Fruit fly (Drosophila melanogaster) whole organism, embryonic: ENCODE measurements around the gene CG13829.

Experiments used
- Atf3 ChIP-seq: fragments of 200-800 bp; sonication (Bioruptor generic); optimal IDR thresholded peaks from 3 replicates; lab custom pipeline; 2016; ENCODE audit warnings: missing biosample characterization, missing genetic modification characterization
- BEAF-32 ChIP-seq: fragments of 200-800 bp; sonication (Bioruptor generic); optimal IDR thresholded peaks from 3 replicates; lab custom pipeline; 2017; ENCODE audit warnings: missing biosample characterization, missing genetic modification characterization, mild to moderate bottlenecking, moderate library complexity, missing genetic modification reagents
- CG10462 ChIP-seq: fragments of 200-800 bp; sonication (Bioruptor generic); optimal IDR thresholded peaks from 2 replicates; lab custom pipeline; 2016; ENCODE audit warnings: missing biosample characterization, missing genetic modification characterization
- CG11398 ChIP-seq: fragments of 200-800 bp; sonication (Bioruptor generic); optimal IDR thresholded peaks from 2 replicates; lab custom pipeline; 2016; ENCODE audit warnings: missing biosample characterization, missing genetic modification characterization
- CG11696 ChIP-seq: fragments of 200-800 bp; sonication (Bioruptor generic); IDR thresholded peaks from 2 replicates; pipeline ENCODE4 v1.3.6; 2022; ENCODE audit warnings: missing biosample characterization, missing genetic modification characterization
- CG12104 ChIP-seq: fragments of 200-800 bp; sonication (Bioruptor generic); optimal IDR thresholded peaks from 3 replicates; lab custom pipeline; 2016; ENCODE audit warnings: missing biosample characterization, missing genetic modification characterization
- CG12236 ChIP-seq: fragments of 200-800 bp; sonication (Bioruptor generic); optimal IDR thresholded peaks from 2 replicates; lab custom pipeline; 2016; ENCODE audit warnings: missing biosample characterization, missing genetic modification characterization
- CG12659 ChIP-seq: fragments of 200-800 bp; sonication (Bioruptor generic); optimal IDR thresholded peaks from 3 replicates; lab custom pipeline; 2017; ENCODE audit warnings: mild to moderate bottlenecking, missing biosample characterization, missing genetic modification reagents, missing genetic modification characterization
- CG12744 ChIP-seq: fragments of 200-800 bp; sonication (Bioruptor generic); optimal IDR thresholded peaks from 2 replicates; lab custom pipeline; 2016; ENCODE audit warnings: missing biosample characterization, missing genetic modification characterization
- CG14441 ChIP-seq: fragments of 200-800 bp; sonication (Bioruptor generic); IDR thresholded peaks from 2 replicates; pipeline ENCODE4 v1.3.6; 2022; ENCODE audit warnings: missing biosample characterization, missing genetic modification characterization
- CG14667 ChIP-seq: fragments of 200-800 bp; sonication (Bioruptor generic); IDR thresholded peaks from 2 replicates; pipeline ENCODE4 v1.3.6; 2022; ENCODE audit warnings: missing biosample characterization, missing genetic modification characterization
- CG1603 ChIP-seq: fragments of 200-800 bp; sonication (Bioruptor generic); optimal IDR thresholded peaks from 2 replicates; lab custom pipeline; 2019; ENCODE audit warnings: missing biosample characterization, mild to moderate bottlenecking, missing genetic modification characterization, moderate library complexity
- CG1647 ChIP-seq: fragments of 200-800 bp; sonication (Bioruptor generic); optimal IDR thresholded peaks from 3 replicates; lab custom pipeline; 2016; ENCODE audit warnings: missing biosample characterization, missing genetic modification characterization
- CG17568 ChIP-seq: fragments of 200-800 bp; sonication (Bioruptor generic); optimal IDR thresholded peaks from 2 replicates; lab custom pipeline; 2018; ENCODE audit warnings: missing biosample characterization, mild to moderate bottlenecking, missing genetic modification characterization, moderate library complexity
- CG18476 ChIP-seq: fragments of 200-800 bp; sonication (Bioruptor generic); optimal IDR thresholded peaks from 2 replicates; lab custom pipeline; 2016; ENCODE audit warnings: missing biosample characterization, mild to moderate bottlenecking, missing genetic modification characterization
- CG30020 ChIP-seq: fragments of 200-800 bp; optimal IDR thresholded peaks from 2 replicates; lab custom pipeline; 2019; ENCODE audit warnings: missing biosample characterization, mild to moderate bottlenecking, missing genetic modification characterization, moderate library complexity
- CG3847 ChIP-seq: fragments of 200-800 bp; sonication (Bioruptor generic); IDR thresholded peaks from 2 replicates; pipeline ENCODE4 v1.3.6; 2022; ENCODE audit warnings: missing biosample characterization, missing genetic modification characterization
- CG3995 ChIP-seq: fragments of 200-800 bp; sonication (Bioruptor generic); optimal IDR thresholded peaks from 3 replicates; lab custom pipeline; 2016; ENCODE audit warnings: missing biosample characterization, missing genetic modification characterization
- CG5245 ChIP-seq: fragments of 200-800 bp; sonication (Bioruptor generic); optimal IDR thresholded peaks from 3 replicates; lab custom pipeline; 2016; ENCODE audit warnings: missing biosample characterization, missing genetic modification characterization
- CG6254 ChIP-seq: fragments of 200-800 bp; sonication (Bioruptor generic); optimal IDR thresholded peaks from 3 replicates; lab custom pipeline; 2017; ENCODE audit warnings: mild to moderate bottlenecking, missing biosample characterization, missing genetic modification reagents, missing genetic modification characterization
- CG9215 ChIP-seq: fragments of 200-800 bp; sonication (Bioruptor generic); IDR thresholded peaks from 2 replicates; pipeline ENCODE4 v1.3.6; 2022; ENCODE audit warnings: missing biosample characterization, missing genetic modification characterization
- CG9437 ChIP-seq: fragments of 200-800 bp; sonication (Bioruptor generic); optimal IDR thresholded peaks from 2 replicates; lab custom pipeline; 2018; ENCODE audit warnings: missing biosample characterization, mild to moderate bottlenecking, missing genetic modification characterization
- CG9876 ChIP-seq: fragments of 200-800 bp; sonication (Bioruptor generic); optimal IDR thresholded peaks from 2 replicates; lab custom pipeline; 2016; ENCODE audit warnings: missing biosample characterization, missing genetic modification characterization
- CkIIα-i1 ChIP-seq: fragments of 200-800 bp; sonication (Bioruptor generic); IDR thresholded peaks from 2 replicates; pipeline ENCODE4 v1.3.6; 2022; ENCODE audit warnings: missing biosample characterization, missing genetic modification characterization
- Dbx ChIP-seq: fragments of 200-800 bp; sonication (Bioruptor generic); IDR thresholded peaks from 3 replicates; pipeline ENCODE4 v1.3.6; 2022; ENCODE audit warnings: missing biosample characterization, missing genetic modification characterization
- Dref ChIP-seq: fragments of 200-800 bp; sonication (Bioruptor generic); IDR thresholded peaks from 2 replicates; pipeline ENCODE4 v1.3.6; 2022; ENCODE audit warnings: missing biosample characterization, missing genetic modification characterization
- HLH3B ChIP-seq: fragments of 200-800 bp; sonication (Bioruptor generic); IDR thresholded peaks from 2 replicates; pipeline ENCODE4 v1.3.6; 2022; ENCODE audit warnings: missing biosample characterization, missing genetic modification characterization
- MESR4 ChIP-seq: fragments of 200-800 bp; sonication (Bioruptor generic); optimal IDR thresholded peaks from 2 replicates; lab custom pipeline; 2018; ENCODE audit warnings: missing biosample characterization, mild to moderate bottlenecking, missing genetic modification characterization, moderate library complexity
- Max ChIP-seq: fragments of 200-800 bp; sonication (Bioruptor generic); optimal IDR thresholded peaks from 2 replicates; lab custom pipeline; 2016; ENCODE audit warnings: missing biosample characterization, mild to moderate bottlenecking, missing genetic modification characterization
- Oli ChIP-seq: fragments of 200-800 bp; sonication (Bioruptor generic); optimal IDR thresholded peaks from 2 replicates; lab custom pipeline; 2018; ENCODE audit warnings: missing biosample characterization, mild to moderate bottlenecking, missing genetic modification characterization, moderate library complexity
- Opbp ChIP-seq: fragments of 200-800 bp; sonication (Bioruptor generic); IDR thresholded peaks from 3 replicates; pipeline ENCODE4 v1.3.6; 2022; ENCODE audit warnings: missing biosample characterization, missing genetic modification characterization; ENCODE audit not compliant: partially characterized antibody
- Taf1 ChIP-seq: fragments of 200-800 bp; sonication (Bioruptor generic); IDR thresholded peaks from 2 replicates; pipeline ENCODE4 v1.3.6; 2022; ENCODE audit warnings: missing biosample characterization, missing genetic modification characterization
- YL-1 ChIP-seq: fragments of 200-800 bp; sonication (Bioruptor generic); optimal IDR thresholded peaks from 3 replicates; lab custom pipeline; 2017; ENCODE audit warnings: missing biosample characterization, mild to moderate bottlenecking, missing genetic modification characterization
- ac ChIP-seq: fragments of 200-800 bp; sonication (Bioruptor generic); optimal IDR thresholded peaks from 3 replicates; lab custom pipeline; 2017; ENCODE audit warnings: missing biosample characterization, mild to moderate bottlenecking, missing genetic modification characterization
- aop ChIP-seq: fragments of 200-800 bp; sonication (Bioruptor generic); IDR thresholded peaks from 2 replicates; pipeline ENCODE4 v1.3.6; 2022; ENCODE audit warnings: missing biosample characterization, missing genetic modification characterization
- br ChIP-seq: fragments of >200 bp; optimal IDR thresholded peaks from 2 replicates; lab custom pipeline; 2017
- bsh ChIP-seq, 2 experiments: fragments of 200-800 bp; sonication (Bioruptor generic); optimal IDR thresholded peaks; 2 replicates each; lab custom pipeline; 2017 to 2018; ENCODE audit warnings: mild to moderate bottlenecking in 2 of 2, missing biosample characterization in 2 of 2, missing genetic modification characterization in 2 of 2, moderate library complexity in 1 of 2
- corto ChIP-seq: fragments of 200-800 bp; sonication (Bioruptor generic); optimal IDR thresholded peaks from 2 replicates; lab custom pipeline; 2016; ENCODE audit warnings: missing biosample characterization, mild to moderate bottlenecking, missing genetic modification characterization, moderate library complexity
- dan ChIP-seq: fragments of 200-800 bp; sonication (Bioruptor generic); IDR thresholded peaks from 2 replicates; pipeline ENCODE4 v1.3.6; 2022; ENCODE audit warnings: missing biosample characterization, missing genetic modification characterization
- danr ChIP-seq: fragments of 200-800 bp; sonication (Bioruptor generic); IDR thresholded peaks from 2 replicates; pipeline ENCODE4 v1.3.6; 2022; ENCODE audit warnings: missing biosample characterization, missing genetic modification characterization
- eyg ChIP-seq: fragments of 200-800 bp; sonication (Bioruptor generic); optimal IDR thresholded peaks from 3 replicates; lab custom pipeline; 2016; ENCODE audit warnings: missing biosample characterization, missing genetic modification characterization
- grn ChIP-seq: fragments of 200-800 bp; sonication (Bioruptor generic); optimal IDR thresholded peaks from 3 replicates; lab custom pipeline; 2017; ENCODE audit warnings: missing biosample characterization, missing genetic modification characterization
- ham ChIP-seq: fragments of 200-800 bp; sonication (Bioruptor generic); IDR thresholded peaks from 2 replicates; pipeline ENCODE4 v1.3.6; 2022; ENCODE audit warnings: missing biosample characterization, missing genetic modification characterization
- jumu ChIP-seq: fragments of 200-800 bp; sonication (Bioruptor generic); optimal IDR thresholded peaks from 3 replicates; lab custom pipeline; 2016; ENCODE audit warnings: missing biosample characterization, missing genetic modification characterization
- nau ChIP-seq: fragments of 200-800 bp; sonication (Bioruptor generic); optimal IDR thresholded peaks from 3 replicates; lab custom pipeline; 2017; ENCODE audit warnings: missing biosample characterization, mild to moderate bottlenecking, missing genetic modification characterization, missing genetic modification reagents
- nerfin-1 ChIP-seq: fragments of 200-800 bp; sonication (Bioruptor generic); optimal IDR thresholded peaks from 3 replicates; lab custom pipeline; 2019; ENCODE audit warnings: missing biosample characterization, mild to moderate bottlenecking, missing genetic modification characterization, moderate library complexity
- run ChIP-seq: fragments of 200-800 bp; sonication (Bioruptor generic); optimal IDR thresholded peaks from 3 replicates; lab custom pipeline; 2018; ENCODE audit warnings: missing biosample characterization, mild to moderate bottlenecking, missing genetic modification characterization
- sd ChIP-seq: fragments of 200-800 bp; sonication (Bioruptor generic); optimal IDR thresholded peaks from 3 replicates; lab custom pipeline; 2018; ENCODE audit warnings: missing biosample characterization, mild to moderate bottlenecking, missing genetic modification characterization, moderate library complexity
- shn ChIP-seq: fragments of 200-800 bp; sonication (Bioruptor generic); optimal IDR thresholded peaks from 3 replicates; lab custom pipeline; 2016; ENCODE audit warnings: missing biosample characterization, missing genetic modification characterization
- stc ChIP-seq: fragments of 200-800 bp; sonication (Bioruptor generic); IDR thresholded peaks from 2 replicates; pipeline ENCODE4 v1.3.6; 2022; ENCODE audit warnings: missing biosample characterization, missing genetic modification characterization
- trh ChIP-seq: fragments of 200-800 bp; sonication (Bioruptor generic); optimal IDR thresholded peaks from 2 replicates; lab custom pipeline; 2016; ENCODE audit warnings: missing biosample characterization, missing genetic modification characterization
- zfh1 ChIP-seq: fragments of 200-800 bp; sonication (Bioruptor generic); IDR thresholded peaks from 3 replicates; pipeline ENCODE4 v1.3.6; 2022; ENCODE audit warnings: missing biosample characterization, missing genetic modification characterization
- zfh2 ChIP-seq: fragments of 200-800 bp; sonication (Bioruptor generic); optimal IDR thresholded peaks from 2 replicates; lab custom pipeline; 2016; ENCODE audit warnings: missing biosample characterization, missing genetic modification characterization

CG13829 gene

dm6 chr3R:23201122-23201521 is 40.0 kb upstream of the CG13829 start (continued):
- TF ChIP-seq BEAF-32 (no peak), Opbp (GFP tag; lab: Robert Waterston, UW) (peak; percentile 55; the same call in 1 of the 3 replicates), corto (GFP tag; lab: Kevin White, UChicago) (no peak), zfh2 (no peak), CG10462 (GFP tag; lab: Kevin White, UChicago) (no peak), CG3847 (GFP tag; lab: Robert Waterston, UW) (no peak), danr (no peak), CG5245 (no peak), nerfin-1 (no peak), ac (GFP tag; lab: Kevin White, UChicago) (no peak), CG6254 (GFP tag; lab: Kevin White, UChicago) (no peak), CG9876 (no peak), bsh (GFP tag; optimal IDR thresholded peaks at IDR 0.05; lab: Kevin White, UChicago) (peak in 1 of 2 experiments; percentile 7), YL-1 (no peak), MESR4 (GFP tag; lab: Kevin White, UChicago) (no peak), CG3995 (no peak), CG30020 (tag; lab: Kevin White, UChicago) (no peak), CG17568 (GFP tag; lab: Kevin White, UChicago) (no peak), Oli (no peak), grn (GFP tag; lab: Kevin White, UChicago) (no peak), br (no peak), aop (GFP tag; lab: Robert Waterston, UW) (no peak), Dbx (no peak), CG12659 (GFP tag; lab: Kevin White, UChicago) (no peak), eyg (GFP tag; lab: Kevin White, UChicago) (no peak), run (tag; lab: Kevin White, UChicago) (no peak), zfh1 (peak; percentile 25; the same call in 1 of the 3 replicates), Max (GFP tag; lab: Kevin White, UChicago) (no peak), CG18476 (no peak), jumu (GFP tag; lab: Kevin White, UChicago) (no peak), shn (GFP tag; lab: Kevin White, UChicago) (no peak), trh (GFP tag; lab: Kevin White, UChicago) (no peak), ham (GFP tag; lab: Robert Waterston, UW) (no peak), CG1603 (no peak), nau (GFP tag; lab: Kevin White, UChicago) (no peak), dan (no peak), Taf1 (no peak), CG14667 (GFP tag; lab: Robert Waterston, UW) (no peak), stc (no peak; the same call in 1 of the 2 replicates), sd (no peak), HLH3B (GFP tag; lab: Robert Waterston, UW) (peak; percentile 30; the same call in 1 of the 2 replicates), Atf3 (GFP tag; lab: Kevin White, UChicago) (no peak), CG11398 (GFP tag; lab: Kevin White, UChicago) (no peak), CG12744 (GFP tag; lab: Kevin White, UChicago) (no peak), CG12104 (no peak), CG12236 (GFP tag; lab: Kevin White, UChicago) (no peak), CG14441 (GFP tag; lab: Robert Waterston, UW) (no peak), CG9437 (GFP tag; lab: Kevin White, UChicago) (no peak), CkIIα-i1 (GFP tag; lab: Robert Waterston, UW) (no peak), Dref (GFP tag; lab: Robert Waterston, UW) (no peak), CG11696 (GFP tag; lab: Robert Waterston, UW) (no peak), CG9215 (no peak), CG1647 (GFP tag; lab: Kevin White, UChicago) (no peak)
